Fruit fly (Drosophila melanogaster) S2 (cell line): ENCODE measurements around the gene CG10631.

Source experiments
- CG8478 ChIP-seq: fragments of >200 bp; optimal IDR thresholded peaks from 2 replicates; lab custom pipeline; 2018
- CTCF ChIP-seq, 2 experiments: fragments of >200 bp; optimal IDR thresholded peaks; 2 replicates each; lab custom pipeline; 2018

dm6 chr2L:19700868-19701267 lies 55.8 kb downstream of the CG10631 start, which contains the start of gene scw:
- TF ChIP-seq CTCF (optimal IDR thresholded peaks at IDR 0.05; lab: Kevin White, UChicago) (no peak), CG8478 (no peak)
